Worm (Caenorhabditis elegans): ENCODE measurements around the gene C44H9.5.

- TF ChIP-seq sox-4 (tag; optimal IDR thresholded peaks at IDR 0.05) (no peak), lin-39 (tag; optimal IDR thresholded peaks at IDR 0.05) (no peak), nhr-237 (tag; optimal IDR thresholded peaks at IDR 0.05) (no peak), ztf-11 (tag; optimal IDR thresholded peaks at IDR 0.05) (no peak), lin-35 (GFP tag; optimal IDR thresholded peaks at IDR 0.05) (no peak), elt-2 (tag; optimal IDR thresholded peaks at IDR 0.05) (no peak), vab-15 (tag; optimal IDR thresholded peaks at IDR 0.05) (no peak)
These were observed 36.2 kb upstream of the C44H9.5 start, which contains the start of gene glb-24 for ce11 chrV:12885860-12886259.

Data from whole organism, L1 larva.